Fruit fly (Drosophila melanogaster): ENCODE data around the gene CG15406.

The CG15406 gene

dm6 chr2L:3308529-3309272, at the start of gene CG15406:
TSS of gene CG15406 (plus strand) at chr2L:3309222.
- TF ChIP-seq Crg-1 (GFP tag; optimal IDR thresholded peaks at IDR 0.05) (no peak), Mnt (GFP tag; optimal IDR thresholded peaks at IDR 0.05) (no peak), CG5204 (GFP tag; optimal IDR thresholded peaks at IDR 0.05) (no peak), ovo (GFP tag; optimal IDR thresholded peaks at IDR 0.05) (no peak), CG7045 (GFP tag; optimal IDR thresholded peaks at IDR 0.05) (no peak), cic (GFP tag; optimal IDR thresholded peaks at IDR 0.05) (peak; percentile 58), CG14711 (tag; optimal IDR thresholded peaks at IDR 0.05) (no peak), kay (GFP tag; ENCODE audit: borderline replicate concordance) (peak; percentile 61), CG12768 (GFP tag; optimal IDR thresholded peaks at IDR 0.05) (no peak), toe (GFP tag; optimal IDR thresholded peaks at IDR 0.05) (no peak), CG7101 (tag; optimal IDR thresholded peaks at IDR 0.05) (no peak), Clk (GFP tag; optimal IDR thresholded peaks at IDR 0.05) (no peak)

DNA sequence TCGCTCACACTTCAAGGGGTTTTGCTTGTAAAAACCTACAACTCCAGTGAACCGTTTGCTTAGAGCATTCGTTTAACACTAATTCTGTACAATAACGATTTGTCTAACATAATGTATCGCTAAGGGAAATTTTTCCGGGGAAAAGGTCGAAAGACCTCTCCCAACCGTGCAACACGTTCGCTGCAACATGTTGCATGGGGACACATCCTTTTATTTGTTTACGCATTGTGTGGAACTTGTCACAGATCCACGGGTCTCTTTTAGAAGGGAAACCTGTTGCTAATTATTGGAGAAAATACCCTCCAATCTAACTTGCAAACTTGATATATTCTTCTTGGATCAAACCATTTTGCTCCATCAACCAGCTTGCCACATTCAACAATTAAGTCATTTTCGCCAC, 43.4 kb upstream of the CG15406 start:
- TF ChIP-seq CG5204 (GFP tag; optimal IDR thresholded peaks at IDR 0.05) (no peak), kay (GFP tag; ENCODE audit: borderline replicate concordance) (no peak), tj (GFP tag; optimal IDR thresholded peaks at IDR 0.05) (no peak), CG33017 (tag; optimal IDR thresholded peaks at IDR 0.05) (no peak), CG12768 (GFP tag; optimal IDR thresholded peaks at IDR 0.05) (no peak), CG7101 (tag; optimal IDR thresholded peaks at IDR 0.05) (no peak), toe (GFP tag; optimal IDR thresholded peaks at IDR 0.05) (no peak), CG7045 (GFP tag; optimal IDR thresholded peaks at IDR 0.05) (no peak), ovo (GFP tag; optimal IDR thresholded peaks at IDR 0.05) (no peak), CG14711 (tag; optimal IDR thresholded peaks at IDR 0.05) (no peak), Hr96 (GFP tag; optimal IDR thresholded peaks at IDR 0.05) (no peak), Crg-1 (GFP tag; optimal IDR thresholded peaks at IDR 0.05) (no peak), Clk (GFP tag; optimal IDR thresholded peaks at IDR 0.05) (no peak), cic (GFP tag; optimal IDR thresholded peaks at IDR 0.05) (no peak)

dm6 chr2L:3269137-3269536, 39.9 kb upstream of the CG15406 start, which contains the start of gene CG3347:
TSS of gene CG3347 (plus strand) at chr2L:3269437.
- TF ChIP-seq tj (GFP tag; optimal IDR thresholded peaks at IDR 0.05) (no peak), CG14711 (tag; optimal IDR thresholded peaks at IDR 0.05) (no peak), CG11617 (GFP tag; optimal IDR thresholded peaks at IDR 0.05) (no peak), CG5204 (GFP tag; optimal IDR thresholded peaks at IDR 0.05) (no peak), toe (GFP tag; optimal IDR thresholded peaks at IDR 0.05) (no peak), Mnt (GFP tag; optimal IDR thresholded peaks at IDR 0.05) (no peak)

dm6 chr2L:3278786-3279185, 30.2 kb upstream of the CG15406 start:
- no peak for TF ChIP-seq cnc (optimal IDR thresholded peaks at IDR 0.05)
- no peak for TF ChIP-seq CG12768 (GFP tag; optimal IDR thresholded peaks at IDR 0.05)
- peak; percentile 27 for TF ChIP-seq kay (GFP tag; ENCODE audit: borderline replicate concordance)
- no peak for TF ChIP-seq CG11617 (GFP tag; optimal IDR thresholded peaks at IDR 0.05)
- TF ChIP-seq Crg-1 (GFP tag; optimal IDR thresholded peaks at IDR 0.05) = no peak
- no peak for TF ChIP-seq CG33017 (tag; optimal IDR thresholded peaks at IDR 0.05)
- no peak for TF ChIP-seq Mnt (GFP tag; optimal IDR thresholded peaks at IDR 0.05)

dm6 chr2L:3280484-3280993, 28.5 kb upstream of the CG15406 start, which contains the start of gene OtopLb:
TSS of gene OtopLb (minus strand) at chr2L:3280534.
- TF ChIP-seq CG11617 (GFP tag; optimal IDR thresholded peaks at IDR 0.05) (peak; percentile 46), CG7101 (tag; optimal IDR thresholded peaks at IDR 0.05) (peak; percentile 66), ovo (GFP tag; optimal IDR thresholded peaks at IDR 0.05) (peak; percentile 35), tj (GFP tag; optimal IDR thresholded peaks at IDR 0.05) (no peak), CG5204 (GFP tag; optimal IDR thresholded peaks at IDR 0.05) (peak; percentile 25), toe (GFP tag; optimal IDR thresholded peaks at IDR 0.05) (peak; percentile 10), Hr96 (GFP tag; optimal IDR thresholded peaks at IDR 0.05) (no peak), CG14711 (tag; optimal IDR thresholded peaks at IDR 0.05) (peak; percentile 30), pad (GFP tag; optimal IDR thresholded peaks at IDR 0.05) (peak; percentile 29), CG33017 (tag; optimal IDR thresholded peaks at IDR 0.05) (peak; percentile 35), cnc (optimal IDR thresholded peaks at IDR 0.05) (no peak), CG12768 (GFP tag; optimal IDR thresholded peaks at IDR 0.05) (peak; percentile 88), Crg-1 (GFP tag; optimal IDR thresholded peaks at IDR 0.05) (peak; percentile 63), Clk (GFP tag; optimal IDR thresholded peaks at IDR 0.05) (peak; percentile 45), CG1620 (GFP tag; optimal IDR thresholded peaks at IDR 0.05) (no peak), CG7045 (GFP tag; optimal IDR thresholded peaks at IDR 0.05) (peak; percentile 70), kay (GFP tag; ENCODE audit: borderline replicate concordance) (peak; percentile 76), Mnt (GFP tag; optimal IDR thresholded peaks at IDR 0.05) (peak; percentile 6), cic (GFP tag; optimal IDR thresholded peaks at IDR 0.05) (peak; percentile 91), bab1 (GFP tag; optimal IDR thresholded peaks at IDR 0.05) (no peak)

DNA sequence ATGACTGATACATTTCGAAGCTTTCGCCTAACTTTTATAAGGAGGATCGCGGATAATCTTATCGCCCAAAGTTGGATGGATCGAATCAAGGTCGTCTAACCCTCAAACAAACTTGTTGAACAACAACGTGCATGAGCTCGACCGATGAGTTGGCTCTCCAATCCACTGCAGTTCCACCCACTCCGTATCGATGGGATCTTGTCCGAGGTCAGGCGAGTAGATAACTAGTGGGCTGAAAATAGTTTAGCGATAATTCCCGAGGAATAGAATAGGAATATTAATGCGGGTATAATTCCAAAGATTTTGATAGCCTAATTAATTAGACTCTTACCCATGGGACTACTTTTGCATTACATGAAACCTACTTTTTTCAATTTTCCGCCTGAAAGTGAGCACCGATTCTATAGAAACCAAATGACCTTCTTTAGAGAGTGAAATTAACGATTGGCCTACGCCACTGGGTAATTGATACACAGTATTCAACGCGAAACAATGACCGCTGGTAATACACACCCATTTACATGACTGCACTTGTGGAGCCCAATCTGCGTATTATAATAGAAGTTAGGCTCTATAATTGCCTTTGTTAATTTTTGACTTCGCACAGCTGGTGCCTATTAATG, 15.2 kb upstream of the CG15406 start:
- TF ChIP-seq CG7045 (GFP tag; optimal IDR thresholded peaks at IDR 0.05) (no peak), CG1620 (GFP tag; optimal IDR thresholded peaks at IDR 0.05) (no peak), Clk (GFP tag; optimal IDR thresholded peaks at IDR 0.05) (no peak), CG14711 (tag; optimal IDR thresholded peaks at IDR 0.05) (no peak), tj (GFP tag; optimal IDR thresholded peaks at IDR 0.05) (no peak), pad (GFP tag; optimal IDR thresholded peaks at IDR 0.05) (no peak), Hr96 (GFP tag; optimal IDR thresholded peaks at IDR 0.05) (no peak), kay (GFP tag; ENCODE audit: borderline replicate concordance) (no peak), toe (GFP tag; optimal IDR thresholded peaks at IDR 0.05) (no peak), cic (GFP tag; optimal IDR thresholded peaks at IDR 0.05) (no peak)

Measured in whole organism, adult.